Fruit fly (Drosophila melanogaster): ENCODE measurements around the gene CG17361.
A peak's percentile ranks its signal among the peaks of the same experiment; 100 is the strongest.

The CG17361 gene

dm6 chr3L:14031171-14032126 is 34.5 kb downstream of the CG17361 start, which contains the start of the genes CG6650 and endos:
CG6650 (plus strand) TSS chr3L:14031450.
endos (minus strand) TSS chr3L:14031706.
- TF ChIP-seq GATAd (GFP tag; optimal IDR thresholded peaks at IDR 0.05) (no peak), foxo (GFP tag; optimal IDR thresholded peaks at IDR 0.05) (peak in 1 of 2 experiments; percentile 31), lola (GFP tag; optimal IDR thresholded peaks at IDR 0.05) (no peak), pan (optimal IDR thresholded peaks at IDR 0.05) (no peak), psq (GFP tag; optimal IDR thresholded peaks at IDR 0.05) (peak; percentile 69), br (GFP tag; optimal IDR thresholded peaks at IDR 0.05) (peak; percentile 58), N (GFP tag; optimal IDR thresholded peaks at IDR 0.05) (peak; percentile 51), fru (GFP tag; optimal IDR thresholded peaks at IDR 0.05) (peak; percentile 63), woc (GFP tag; optimal IDR thresholded peaks at IDR 0.05) (peak; percentile 38), Dfd (GFP tag; optimal IDR thresholded peaks at IDR 0.05) (no peak), brk (GFP tag; optimal IDR thresholded peaks at IDR 0.05) (peak; percentile 38), dsf (GFP tag; optimal IDR thresholded peaks at IDR 0.05; ENCODE audit: borderline replicate concordance) (peak; percentile 4), rgr (GFP tag; optimal IDR thresholded peaks at IDR 0.05) (peak; percentile 53), Rel (GFP tag; optimal IDR thresholded peaks at IDR 0.05) (peak; percentile 26), Rel (tag; optimal IDR thresholded peaks at IDR 0.05) (peak; percentile 60), Hr78 (GFP tag; optimal IDR thresholded peaks at IDR 0.05) (no peak), Mio (GFP tag; optimal IDR thresholded peaks at IDR 0.05) (no peak), Myc (optimal IDR thresholded peaks at IDR 0.05) (peak; percentile 28), Vsx2 (GFP tag; optimal IDR thresholded peaks at IDR 0.05; ENCODE audit: partially characterized antibody) (no peak), HLH106 (tag; optimal IDR thresholded peaks at IDR 0.05) (peak; percentile 62), Hr83 (GFP tag; optimal IDR thresholded peaks at IDR 0.05; ENCODE audit: poor library complexity, severe bottlenecking) (peak; percentile 85), sage (GFP tag; optimal IDR thresholded peaks at IDR 0.05) (peak; percentile 43), Jra (GFP tag; optimal IDR thresholded peaks at IDR 0.05) (peak; percentile 37), h (GFP tag; optimal IDR thresholded peaks at IDR 0.05) (peak; percentile 74), Sp1 (GFP tag; optimal IDR thresholded peaks at IDR 0.05) (peak; percentile 49), CG9705 (GFP tag; optimal IDR thresholded peaks at IDR 0.05) (peak; percentile 68), Hnf4 (GFP tag; optimal IDR thresholded peaks at IDR 0.05) (peak; percentile 41), Abd-B (GFP tag; optimal IDR thresholded peaks at IDR 0.05) (no peak), OdsH (GFP tag; optimal IDR thresholded peaks at IDR 0.05) (peak; percentile 43)

- TF ChIP-seq CrebA (GFP tag; optimal IDR thresholded peaks at IDR 0.05; ENCODE audit: borderline replicate concordance), result no peak
- TF ChIP-seq dmrt93B (GFP tag; optimal IDR thresholded peaks at IDR 0.05), result no peak
- no peak for TF ChIP-seq HLH106 (tag; optimal IDR thresholded peaks at IDR 0.05)
- no peak for TF ChIP-seq GATAd (GFP tag; optimal IDR thresholded peaks at IDR 0.05)
- TF ChIP-seq psq (GFP tag; optimal IDR thresholded peaks at IDR 0.05), result no peak
- no peak for TF ChIP-seq sv (GFP tag; optimal IDR thresholded peaks at IDR 0.05)
- no peak for TF ChIP-seq Hnf4 (GFP tag; optimal IDR thresholded peaks at IDR 0.05)
- no peak for TF ChIP-seq Hr83 (GFP tag; optimal IDR thresholded peaks at IDR 0.05; ENCODE audit: poor library complexity, severe bottlenecking)
- no peak for TF ChIP-seq foxo (GFP tag; optimal IDR thresholded peaks at IDR 0.05)
- no peak for TF ChIP-seq Mio (GFP tag; optimal IDR thresholded peaks at IDR 0.05)
- TF ChIP-seq Sp1 (GFP tag; optimal IDR thresholded peaks at IDR 0.05), result no peak
- no peak for TF ChIP-seq usp (GFP tag; optimal IDR thresholded peaks at IDR 0.05)
- no peak for TF ChIP-seq dsf (GFP tag; optimal IDR thresholded peaks at IDR 0.05; ENCODE audit: borderline replicate concordance)
- no peak for TF ChIP-seq pan (optimal IDR thresholded peaks at IDR 0.05)
- no peak for TF ChIP-seq br (GFP tag; optimal IDR thresholded peaks at IDR 0.05)
- TF ChIP-seq brk (GFP tag; optimal IDR thresholded peaks at IDR 0.05), result no peak
- no peak for TF ChIP-seq lola (GFP tag; optimal IDR thresholded peaks at IDR 0.05)
- no peak for TF ChIP-seq CG32264 (GFP tag; optimal IDR thresholded peaks at IDR 0.05)
- TF ChIP-seq Abd-B (GFP tag; optimal IDR thresholded peaks at IDR 0.05), result no peak
These were observed 37.5 kb downstream of the CG17361 start, which contains the start of gene CG6661 for dm6 chr3L:14034476-14034875. CG6661 (plus strand) TSS chr3L:14034776.

dm6 chr3L:14036867-14037313 is 39.9 kb downstream of the CG17361 start, which contains the start of gene Hsp110:
Hsp110 (plus strand) TSS chr3L:14037019.
- TF ChIP-seq Dfd (GFP tag; optimal IDR thresholded peaks at IDR 0.05) (no peak), CG9705 (GFP tag; optimal IDR thresholded peaks at IDR 0.05) (no peak), dsf (GFP tag; optimal IDR thresholded peaks at IDR 0.05; ENCODE audit: borderline replicate concordance) (peak; percentile 33), dmrt93B (GFP tag; optimal IDR thresholded peaks at IDR 0.05) (no peak), CrebA (GFP tag; optimal IDR thresholded peaks at IDR 0.05; ENCODE audit: borderline replicate concordance) (no peak), CG32264 (GFP tag; optimal IDR thresholded peaks at IDR 0.05) (peak; percentile 7), Abd-B (GFP tag; optimal IDR thresholded peaks at IDR 0.05) (no peak), GATAd (GFP tag; optimal IDR thresholded peaks at IDR 0.05) (peak; percentile 18), jim (GFP tag; optimal IDR thresholded peaks at IDR 0.05) (peak; percentile 51), Rel (GFP tag; optimal IDR thresholded peaks at IDR 0.05) (no peak), Rel (tag; optimal IDR thresholded peaks at IDR 0.05) (peak; percentile 30), Hnf4 (GFP tag; optimal IDR thresholded peaks at IDR 0.05) (peak; percentile 83), brk (GFP tag; optimal IDR thresholded peaks at IDR 0.05) (no peak), Dif (GFP tag; optimal IDR thresholded peaks at IDR 0.05; ENCODE audit: partially characterized antibody) (no peak), sv (GFP tag; optimal IDR thresholded peaks at IDR 0.05) (no peak), Mio (GFP tag; optimal IDR thresholded peaks at IDR 0.05) (no peak), br (GFP tag; optimal IDR thresholded peaks at IDR 0.05) (peak; percentile 31), sage (GFP tag; optimal IDR thresholded peaks at IDR 0.05) (peak; percentile 72), lola (GFP tag; optimal IDR thresholded peaks at IDR 0.05) (no peak), tai (GFP tag; optimal IDR thresholded peaks at IDR 0.05) (no peak), ey (GFP tag; optimal IDR thresholded peaks at IDR 0.05) (no peak), woc (GFP tag; optimal IDR thresholded peaks at IDR 0.05) (peak; percentile 7), rgr (GFP tag; optimal IDR thresholded peaks at IDR 0.05) (peak; percentile 62), pan (optimal IDR thresholded peaks at IDR 0.05) (no peak), Vsx2 (GFP tag; optimal IDR thresholded peaks at IDR 0.05; ENCODE audit: partially characterized antibody) (no peak), psq (GFP tag; optimal IDR thresholded peaks at IDR 0.05) (no peak), HLH106 (tag; optimal IDR thresholded peaks at IDR 0.05) (no peak), Hr78 (GFP tag; optimal IDR thresholded peaks at IDR 0.05) (no peak), OdsH (GFP tag; optimal IDR thresholded peaks at IDR 0.05) (peak; percentile 21), usp (GFP tag; optimal IDR thresholded peaks at IDR 0.05) (no peak)

All from whole organism, wandering third instar larva.